Worm (Caenorhabditis elegans) whole organism, midembryonic: ENCODE data around the gene F37B4.10.

Experiments used
- T22C8.4 ChIP-seq: fragments of 200-800 bp; sonication (Bioruptor generic); IDR thresholded peaks from 2 replicates; pipeline ENCODE4 v1.3.6; 2022; ENCODE audit warnings: missing genetic modification characterization, missing compliant biosample characterization
- cog-1 ChIP-seq: sonication (generic microtip); optimal IDR thresholded peaks from 2 replicates; lab custom pipeline; 2016; ENCODE audit warnings: missing genetic modification characterization, missing compliant biosample characterization
- flt-1 ChIP-seq: fragments of 200-800 bp; sonication (Bioruptor generic); IDR thresholded peaks from 2 replicates; pipeline ENCODE4 v1.3.6; 2022; ENCODE audit warnings: missing genetic modification characterization, missing compliant biosample characterization
- ref-1 ChIP-seq: fragments of 200-800 bp; sonication (Bioruptor generic); conservative IDR thresholded peaks from 2 replicates; pipeline ENCODE4 v1.3.6; 2022; ENCODE audit warnings: missing genetic modification reagents, missing genetic modification characterization, missing compliant biosample characterization
- ztf-29 ChIP-seq: fragments of 200-800 bp; sonication (Bioruptor generic); IDR thresholded peaks from 2 replicates; pipeline ENCODE4 v1.3.6; 2022; ENCODE audit warnings: missing genetic modification reagents, missing genetic modification characterization, missing compliant biosample characterization

- no peak for TF ChIP-seq cog-1 (tag; lab: Kevin White, UChicago)
- no peak for TF ChIP-seq flt-1
- no peak for TF ChIP-seq ztf-29 (GFP tag; lab: Robert Waterston, UW)
- no peak for TF ChIP-seq T22C8.4 (GFP tag; lab: Robert Waterston, UW)
- TF ChIP-seq ref-1 (GFP tag; lab: Robert Waterston, UW): no peak
These were observed 40.9 kb downstream of the F37B4.10 start, which contains the start of gene srj-45 for ce11 chrV:2836501-2836900.
